Worm (Caenorhabditis elegans) whole organism, L3 larva: Measurements from ENCODE around the gene chil-12.
"Not testable (repeated sequence)": the region's sequence is repeated elsewhere in the genome, so short reads cannot be mapped to it uniquely, and the experiment has no call there.

Experiments
- ama-1 ChIP-seq: fragments of 150-350 bp; optimal IDR thresholded peaks from 2 replicates; lab custom pipeline; 2018
- ceh-28 ChIP-seq: fragments of 150-350 bp; optimal IDR thresholded peaks from 2 replicates; lab custom pipeline; 2014; ENCODE audit warnings: missing biosample characterization, missing genetic modification reagents, missing genetic modification characterization
- ceh-82 ChIP-seq: fragments of 150-350 bp; optimal IDR thresholded peaks from 2 replicates; lab custom pipeline; 2014; ENCODE audit warnings: missing biosample characterization, missing genetic modification characterization
- egl-27 ChIP-seq: sonication (generic microtip); optimal IDR thresholded peaks from 4 replicates; lab custom pipeline; 2017; ENCODE audit warnings: missing biosample characterization, missing genetic modification reagents, missing genetic modification characterization
- elt-2 ChIP-seq: sonication (generic microtip); optimal IDR thresholded peaks from 2 replicates; lab custom pipeline; 2016; ENCODE audit warnings: missing genetic modification reagents, mild to moderate bottlenecking, missing genetic modification characterization, missing compliant biosample characterization
- elt-3 ChIP-seq, 3 experiments: fragments of 150-350 bp in 1 of 3; sonication (generic microtip) in 2 of 3; optimal IDR thresholded peaks; 2 replicates in 2 of 3; 4 replicates in 1 of 3; lab custom pipeline; 2014 to 2017; ENCODE audit warnings: missing biosample characterization in 3 of 3, missing genetic modification characterization in 3 of 3
- eor-1 ChIP-seq, 2 experiments: fragments of 150-350 bp; optimal IDR thresholded peaks; 2 replicates each; lab custom pipeline; 2014 to 2018; ENCODE audit warnings: missing biosample characterization in 2 of 2, missing genetic modification characterization in 2 of 2
- fkh-10 ChIP-seq: sonication (generic microtip); optimal IDR thresholded peaks from 2 replicates; lab custom pipeline; 2017; ENCODE audit warnings: missing biosample characterization, missing genetic modification reagents, missing genetic modification characterization
- fos-1 ChIP-seq: fragments of 150-350 bp; optimal IDR thresholded peaks from 2 replicates; lab custom pipeline; 2014; ENCODE audit warnings: missing biosample characterization, missing genetic modification characterization
- jun-1 ChIP-seq: fragments of 150-350 bp; optimal IDR thresholded peaks from 2 replicates; lab custom pipeline; 2014; ENCODE audit warnings: missing biosample characterization, missing genetic modification reagents, missing genetic modification characterization
- lsy-12 ChIP-seq: sonication (generic microtip); optimal IDR thresholded peaks from 2 replicates; lab custom pipeline; 2016; ENCODE audit warnings: mild to moderate bottlenecking, missing genetic modification characterization, missing compliant biosample characterization
- mml-1 ChIP-seq: fragments of 150-350 bp; sonication (generic microtip); optimal IDR thresholded peaks from 3 replicates; lab custom pipeline; 2014; ENCODE audit warnings: missing biosample characterization, missing genetic modification characterization
- nfya-1 ChIP-seq: sonication (generic microtip); optimal IDR thresholded peaks from 2 replicates; lab custom pipeline; 2017; ENCODE audit warnings: missing genetic modification characterization, mild to moderate bottlenecking, missing compliant biosample characterization, antibody characterized with exemption, moderate library complexity; ENCODE audit not compliant: insufficient read depth
- nhr-11 ChIP-seq: fragments of 150-350 bp; optimal IDR thresholded peaks from 2 replicates; lab custom pipeline; 2014; ENCODE audit warnings: missing biosample characterization, missing genetic modification characterization
- nhr-12 ChIP-seq: fragments of 150-350 bp; optimal IDR thresholded peaks from 2 replicates; lab custom pipeline; 2014; ENCODE audit warnings: missing biosample characterization, missing genetic modification characterization
- nhr-237 ChIP-seq: fragments of 150-350 bp; optimal IDR thresholded peaks from 2 replicates; lab custom pipeline; 2014; ENCODE audit warnings: missing biosample characterization, missing genetic modification characterization
- nhr-25 ChIP-seq: sonication (generic microtip); optimal IDR thresholded peaks from 2 replicates; lab custom pipeline; 2017; ENCODE audit warnings: missing biosample characterization, missing genetic modification characterization
- nhr-43 ChIP-seq: sonication (generic microtip); optimal IDR thresholded peaks from 2 replicates; lab custom pipeline; 2016; ENCODE audit warnings: mild to moderate bottlenecking, missing genetic modification characterization, missing compliant biosample characterization; ENCODE audit not compliant: poor library complexity, severe bottlenecking
- nhr-77 ChIP-seq: fragments of 150-350 bp; optimal IDR thresholded peaks from 2 replicates; lab custom pipeline; 2014; ENCODE audit warnings: missing biosample characterization, missing genetic modification characterization
- pha-4 ChIP-seq: fragments of 150-350 bp; optimal IDR thresholded peaks from 2 replicates; lab custom pipeline; 2014; ENCODE audit warnings: missing biosample characterization, missing genetic modification reagents, missing genetic modification characterization
- pqm-1 ChIP-seq: fragments of 150-350 bp; optimal IDR thresholded peaks from 2 replicates; lab custom pipeline; 2017; ENCODE audit warnings: missing biosample characterization, missing genetic modification characterization, inconsistent platforms
- sea-2 ChIP-seq: fragments of 150-350 bp; sonication (generic microtip); optimal IDR thresholded peaks from 4 replicates; lab custom pipeline; 2014; ENCODE audit warnings: missing biosample characterization, missing genetic modification reagents, missing genetic modification characterization
- skn-1 ChIP-seq: fragments of 150-350 bp; optimal IDR thresholded peaks from 2 replicates; lab custom pipeline; 2014; ENCODE audit warnings: missing biosample characterization, missing genetic modification characterization
- snpc-4 ChIP-seq: fragments of 150-350 bp; optimal IDR thresholded peaks from 2 replicates; lab custom pipeline; 2014; ENCODE audit warnings: missing biosample characterization, missing genetic modification characterization
- tbx-2 ChIP-seq: sonication (generic microtip); optimal IDR thresholded peaks from 2 replicates; lab custom pipeline; 2016; ENCODE audit warnings: mild to moderate bottlenecking, missing genetic modification characterization, missing compliant biosample characterization
- unc-62 ChIP-seq: fragments of 150-350 bp; sonication (generic microtip); optimal IDR thresholded peaks from 4 replicates; lab custom pipeline; 2014; ENCODE audit warnings: missing biosample characterization, missing genetic modification reagents, missing genetic modification characterization
- zag-1 ChIP-seq: fragments of 150-350 bp; optimal IDR thresholded peaks from 2 replicates; lab custom pipeline; 2014; ENCODE audit warnings: missing biosample characterization, missing genetic modification characterization
- ztf-11 ChIP-seq: fragments of 150-350 bp; optimal IDR thresholded peaks from 2 replicates; lab custom pipeline; 2014; ENCODE audit warnings: missing biosample characterization, missing genetic modification characterization
- ztf-4 ChIP-seq: fragments of 150-350 bp; optimal IDR thresholded peaks from 2 replicates; lab custom pipeline; 2014; ENCODE audit warnings: missing biosample characterization, missing genetic modification characterization

The chil-12 gene

ce11 chrV:15241259-15241658, at the start of gene chil-12:
TSS of gene chil-12 (plus strand) at chrV:15241559.
- TF ChIP-seq jun-1 (tag; lab: Kevin White, UChicago) (no peak), sea-2 (GFP tag; lab: Kevin White, UChicago) (no peak), nhr-12 (tag; lab: Kevin White, UChicago) (no peak), mml-1 (tag; lab: Kevin White, UChicago) (no peak)

- TF ChIP-seq fkh-10 (no peak), nhr-12 (tag; lab: Kevin White, UChicago) (no peak), elt-3 (tag; optimal IDR thresholded peaks at IDR 0.05; lab: Kevin White, UChicago) (no peak), elt-2 (tag; lab: Kevin White, UChicago) (no peak), nfya-1 (tag; lab: Kevin White, UChicago) (no peak), snpc-4 (tag; lab: Kevin White, UChicago) (no peak)
Observed at ce11 chrV:15191971-15192370, 49.4 kb upstream of the chil-12 start.

ce11 chrV:15192377-15192776, 49.0 kb upstream of the chil-12 start, which contains the start of gene plc-2:
TSS of gene plc-2 (plus strand) at chrV:15192572.
- TF ChIP-seq ztf-11 (no peak), elt-2 (tag; lab: Kevin White, UChicago) (peak; percentile 82), pqm-1 (tag; lab: Kevin White, UChicago) (peak; percentile 78), jun-1 (tag; lab: Kevin White, UChicago) (peak; percentile 47), ceh-28 (no peak), nhr-25 (no peak), lsy-12 (tag; lab: Kevin White, UChicago) (no peak), pha-4 (tag; lab: Kevin White, UChicago) (peak; percentile 44), fos-1 (no peak), fkh-10 (no peak), mml-1 (tag; lab: Kevin White, UChicago) (no peak)

- TF ChIP-seq nhr-237 (tag; lab: Kevin White, UChicago), result no peak
Observed at ce11 chrV:15193909-15194308, 47.5 kb upstream of the chil-12 start, which contains the start of gene Y75B12B.13. TSS of gene Y75B12B.13 (minus strand) at chrV:15194009.

- TF ChIP-seq tbx-2 (tag; lab: Kevin White, UChicago), result no peak
- peak; percentile 1 for TF ChIP-seq elt-2 (tag; lab: Kevin White, UChicago)
Observed at ce11 chrV:15197955-15198354, 43.4 kb upstream of the chil-12 start, which contains the start of gene srw-1. TSS of gene srw-1 (plus strand) at chrV:15198255.

- TF ChIP-seq nhr-77 (no peak), skn-1 (tag; lab: Kevin White, UChicago) (no peak), sea-2 (GFP tag; lab: Kevin White, UChicago) (no peak), unc-62 (no peak), egl-27 (tag; lab: Kevin White, UChicago) (no peak), nhr-11 (tag; lab: Kevin White, UChicago) (no peak), pha-4 (tag; lab: Kevin White, UChicago) (no peak), ztf-4 (tag; lab: Kevin White, UChicago) (no peak), fkh-10 (no peak), fos-1 (no peak), eor-1 (tag; optimal IDR thresholded peaks at IDR 0.05; lab: Kevin White, UChicago) (no peak), nhr-25 (no peak), zag-1 (tag; lab: Kevin White, UChicago) (no peak), ama-1 (lab: Kevin White, UChicago) (no peak)
Observed at ce11 chrV:15199768-15200167, 41.6 kb upstream of the chil-12 start, which contains the start of gene Y75B12B.10. TSS of gene Y75B12B.10 (plus strand) at chrV:15200068.

- not testable (repeated sequence) for TF ChIP-seq nhr-43, ceh-82, egl-27 (tag; lab: Kevin White, UChicago)
Observed at ce11 chrV:15207681-15208080, 33.7 kb upstream of the chil-12 start, which contains the start of gene C41G6.12. TSS of gene C41G6.12 (minus strand) at chrV:15207781.
